Worm (Caenorhabditis elegans) whole organism, late embryonic: ENCODE results near the gene R160.13.
"Not testable (repeated sequence)": the region's sequence is repeated elsewhere in the genome, so short reads cannot be mapped to it uniquely, and the experiment has no call there.

Experiments
- K09A11.1 ChIP-seq: sonication (generic microtip); optimal IDR thresholded peaks from 2 replicates; lab custom pipeline; 2017; ENCODE audit warnings: antibody characterized with exemption, mild to moderate bottlenecking, missing genetic modification characterization, missing compliant biosample characterization; ENCODE audit not compliant: insufficient read depth
- T23F11.4 ChIP-seq: fragments of 200-800 bp; sonication (Bioruptor generic); optimal IDR thresholded peaks from 2 replicates; lab custom pipeline; 2018; ENCODE audit warnings: mild to moderate bottlenecking, missing genetic modification characterization, missing compliant biosample characterization
- ceh-2 ChIP-seq: sonication (generic microtip); optimal IDR thresholded peaks from 2 replicates; lab custom pipeline; 2016; ENCODE audit warnings: missing genotype, missing genetic modification characterization, missing compliant biosample characterization
- ceh-34 ChIP-seq: sonication (generic microtip); optimal IDR thresholded peaks from 2 replicates; lab custom pipeline; 2016; ENCODE audit warnings: mild to moderate bottlenecking, missing genetic modification characterization, missing compliant biosample characterization
- lim-6 ChIP-seq: sonication (generic microtip); optimal IDR thresholded peaks from 2 replicates; lab custom pipeline; 2016; ENCODE audit warnings: missing genetic modification characterization, missing compliant biosample characterization
- ttx-3 ChIP-seq: sonication (generic microtip); optimal IDR thresholded peaks from 2 replicates; lab custom pipeline; 2016; ENCODE audit warnings: missing genetic modification reagents, missing genetic modification characterization, missing compliant biosample characterization
- unc-42 ChIP-seq: sonication (generic microtip); optimal IDR thresholded peaks from 2 replicates; lab custom pipeline; 2016; ENCODE audit warnings: missing genotype, missing genetic modification characterization, missing compliant biosample characterization

Gene R160.13

ce11 chrX:4332305-4332704, 39.0 kb downstream of the R160.13 start, which contains the start of gene C24A8.6:
Gene C24A8.6, minus strand, starts transcription at chrX:4332405.
- not testable (repeated sequence) for TF ChIP-seq ceh-34 (tag; lab: Kevin White, UChicago); ceh-2 (tag; lab: Kevin White, UChicago); ttx-3
- TF ChIP-seq, all 69 proteins: peak for 0; not testable (repeated sequence) for 69

ce11 chrX:4328816-4329215, 42.5 kb downstream of the R160.13 start, which contains the start of gene C24A8.5:
Gene C24A8.5, minus strand, starts transcription at chrX:4328916.
- TF ChIP-seq K09A11.1: no peak
- no peak for TF ChIP-seq lim-6 (tag; lab: Kevin White, UChicago)

- TF ChIP-seq unc-42: peak; percentile 58
- TF ChIP-seq T23F11.4 (GFP tag; lab: Kevin White, UChicago): no peak
Measured at ce11 chrX:4322847-4323455, 48.4 kb downstream of the R160.13 start.
